Fruit fly (Drosophila melanogaster) whole organism, embryonic: ENCODE data around the gene Hr96.

Experiments
- ATbp ChIP-seq: fragments of 200-800 bp; sonication (Bioruptor generic); optimal IDR thresholded peaks from 2 replicates; lab custom pipeline; 2017; ENCODE audit warnings: missing biosample characterization, mild to moderate bottlenecking, missing genetic modification characterization, missing genetic modification reagents
- Atf3 ChIP-seq: fragments of 200-800 bp; sonication (Bioruptor generic); optimal IDR thresholded peaks from 3 replicates; lab custom pipeline; 2016; ENCODE audit warnings: missing biosample characterization, missing genetic modification characterization
- BEAF-32 ChIP-seq: fragments of 200-800 bp; sonication (Bioruptor generic); optimal IDR thresholded peaks from 3 replicates; lab custom pipeline; 2017; ENCODE audit warnings: missing biosample characterization, missing genetic modification characterization, mild to moderate bottlenecking, moderate library complexity, missing genetic modification reagents
- Bteb2 ChIP-seq: fragments of 200-800 bp; sonication (Bioruptor generic); optimal IDR thresholded peaks from 2 replicates; lab custom pipeline; 2016; ENCODE audit warnings: missing biosample characterization, missing genetic modification characterization
- CG11085 ChIP-seq: fragments of 200-800 bp; sonication (Bioruptor generic); IDR thresholded peaks from 2 replicates; pipeline ENCODE4 v1.3.6; 2022; ENCODE audit warnings: missing biosample characterization, missing genetic modification characterization
- CG12236 ChIP-seq: fragments of 200-800 bp; sonication (Bioruptor generic); optimal IDR thresholded peaks from 2 replicates; lab custom pipeline; 2016; ENCODE audit warnings: missing biosample characterization, missing genetic modification characterization
- CG13424 ChIP-seq: fragments of 200-800 bp; sonication (Bioruptor generic); optimal IDR thresholded peaks from 2 replicates; lab custom pipeline; 2019; ENCODE audit warnings: missing biosample characterization, mild to moderate bottlenecking, missing genetic modification characterization, moderate library complexity
- CG13894 ChIP-seq: fragments of 200-800 bp; sonication (Bioruptor generic); optimal IDR thresholded peaks from 3 replicates; lab custom pipeline; 2018; ENCODE audit warnings: missing biosample characterization, mild to moderate bottlenecking, missing genetic modification characterization, moderate library complexity
- CG16815 ChIP-seq: fragments of 200-800 bp; sonication (Bioruptor generic); optimal IDR thresholded peaks from 3 replicates; lab custom pipeline; 2017; ENCODE audit warnings: missing biosample characterization, mild to moderate bottlenecking, missing genetic modification characterization
- CG18599 ChIP-seq: fragments of 200-800 bp; sonication (Bioruptor generic); optimal IDR thresholded peaks from 3 replicates; lab custom pipeline; 2017; ENCODE audit warnings: missing biosample characterization, missing genetic modification characterization, mild to moderate bottlenecking, moderate library complexity, missing genetic modification reagents
- CG2875 ChIP-seq: fragments of 200-800 bp; sonication (Bioruptor generic); optimal IDR thresholded peaks from 2 replicates; lab custom pipeline; 2017; ENCODE audit warnings: missing biosample characterization, mild to moderate bottlenecking, missing genetic modification characterization, missing genetic modification reagents
- CG3065 ChIP-seq: fragments of 200-800 bp; sonication (Bioruptor generic); optimal IDR thresholded peaks from 2 replicates; lab custom pipeline; 2016; ENCODE audit warnings: missing biosample characterization, missing genetic modification characterization
- CG33213 ChIP-seq: fragments of 200-800 bp; sonication (Bioruptor generic); optimal IDR thresholded peaks from 3 replicates; lab custom pipeline; 2016; ENCODE audit warnings: missing biosample characterization, missing genetic modification characterization
- CG4282 ChIP-seq: fragments of 200-800 bp; sonication (Bioruptor generic); optimal IDR thresholded peaks from 2 replicates; lab custom pipeline; 2016; ENCODE audit warnings: missing biosample characterization, missing genetic modification characterization
- CG4404 ChIP-seq: fragments of 200-800 bp; sonication (Bioruptor generic); IDR thresholded peaks from 2 replicates; pipeline ENCODE4 v1.3.6; 2022; ENCODE audit warnings: missing biosample characterization, missing genetic modification characterization
- CG4730 ChIP-seq: fragments of 200-800 bp; sonication (Bioruptor generic); IDR thresholded peaks from 2 replicates; pipeline ENCODE4 v1.3.6; 2022; ENCODE audit warnings: missing biosample characterization, missing genetic modification characterization
- CG8765 ChIP-seq: fragments of 200-800 bp; sonication (Bioruptor generic); IDR thresholded peaks from 2 replicates; pipeline ENCODE4 v1.3.6; 2022; ENCODE audit warnings: missing biosample characterization, missing genetic modification characterization
- CG9727 ChIP-seq: fragments of 200-800 bp; sonication (Bioruptor generic); optimal IDR thresholded peaks from 3 replicates; lab custom pipeline; 2017; ENCODE audit warnings: missing biosample characterization, mild to moderate bottlenecking, missing genetic modification characterization
- CoRest ChIP-seq: fragments of 200-800 bp; sonication (Bioruptor generic); optimal IDR thresholded peaks from 3 replicates; lab custom pipeline; 2018; ENCODE audit warnings: missing biosample characterization, mild to moderate bottlenecking, missing genetic modification characterization, moderate library complexity
- Dad ChIP-seq: fragments of 200-800 bp; sonication (Bioruptor generic); optimal IDR thresholded peaks from 3 replicates; lab custom pipeline; 2016; ENCODE audit warnings: missing biosample characterization, missing genetic modification characterization
- Deaf1 ChIP-seq: fragments of 200-800 bp; optimal IDR thresholded peaks from 3 replicates; lab custom pipeline; 2019; ENCODE audit warnings: missing biosample characterization, mild to moderate bottlenecking, missing genetic modification characterization, moderate library complexity
- Dek ChIP-seq: fragments of 200-800 bp; sonication (Bioruptor generic); optimal IDR thresholded peaks from 3 replicates; lab custom pipeline; 2019; ENCODE audit warnings: missing biosample characterization, mild to moderate bottlenecking, missing genetic modification characterization, moderate library complexity
- E2f2 ChIP-seq: fragments of 200-800 bp; sonication (Bioruptor generic); IDR thresholded peaks from 2 replicates; pipeline ENCODE4 v1.3.6; 2022; ENCODE audit warnings: missing biosample characterization, missing genetic modification characterization
- Fer1 ChIP-seq: fragments of 200-800 bp; sonication (Bioruptor generic); optimal IDR thresholded peaks from 2 replicates; lab custom pipeline; 2017; ENCODE audit warnings: missing biosample characterization, mild to moderate bottlenecking, missing genetic modification characterization
- Fer2 ChIP-seq: fragments of 200-800 bp; sonication (Bioruptor generic); optimal IDR thresholded peaks from 2 replicates; lab custom pipeline; 2018; ENCODE audit warnings: missing biosample characterization, mild to moderate bottlenecking, missing genetic modification characterization, moderate library complexity
- Gsc ChIP-seq: fragments of 200-800 bp; sonication (Bioruptor generic); IDR thresholded peaks from 2 replicates; pipeline ENCODE4 v1.3.6; 2022; ENCODE audit warnings: missing biosample characterization, missing genetic modification characterization
- HmgD ChIP-seq: fragments of 200-800 bp; sonication (Bioruptor generic); optimal IDR thresholded peaks from 3 replicates; lab custom pipeline; 2016; ENCODE audit warnings: missing biosample characterization, missing genetic modification characterization
- Jarid2 ChIP-seq: fragments of 200-800 bp; sonication (Bioruptor generic); optimal IDR thresholded peaks from 3 replicates; lab custom pipeline; 2017; ENCODE audit warnings: mild to moderate bottlenecking, missing biosample characterization, missing genetic modification reagents, missing genetic modification characterization
- NFAT ChIP-seq: fragments of 200-800 bp; sonication (Bioruptor generic); IDR thresholded peaks from 2 replicates; pipeline ENCODE4 v1.3.6; 2022; ENCODE audit warnings: missing biosample characterization, missing genetic modification characterization
- Nf-YC ChIP-seq: fragments of 200-800 bp; optimal IDR thresholded peaks from 3 replicates; lab custom pipeline; 2019; ENCODE audit warnings: missing biosample characterization, mild to moderate bottlenecking, missing genetic modification characterization, moderate library complexity
- Ptx1 ChIP-seq: fragments of 200-800 bp; sonication (Bioruptor generic); IDR thresholded peaks from 2 replicates; pipeline ENCODE4 v1.3.6; 2022; ENCODE audit warnings: missing biosample characterization, missing genetic modification characterization
- Rfx ChIP-seq: fragments of 200-800 bp; sonication (Bioruptor generic); IDR thresholded peaks from 2 replicates; pipeline ENCODE4 v1.3.6; 2022; ENCODE audit warnings: missing biosample characterization, missing genetic modification characterization
- Scr ChIP-seq: fragments of 200-800 bp; sonication (Bioruptor generic); IDR thresholded peaks from 2 replicates; pipeline ENCODE4 v1.3.6; 2022; ENCODE audit warnings: missing biosample characterization, missing genetic modification characterization; ENCODE audit not compliant: partially characterized antibody
- Sox102F ChIP-seq: fragments of 200-800 bp; sonication (Bioruptor generic); optimal IDR thresholded peaks from 2 replicates; lab custom pipeline; 2018; ENCODE audit warnings: missing biosample characterization, mild to moderate bottlenecking, missing genetic modification characterization, moderate library complexity
- caup ChIP-seq: fragments of 200-800 bp; sonication (Bioruptor generic); optimal IDR thresholded peaks from 3 replicates; lab custom pipeline; 2017; ENCODE audit warnings: missing biosample characterization, mild to moderate bottlenecking, missing genetic modification characterization, moderate library complexity; ENCODE audit not compliant: severe bottlenecking
- cg ChIP-seq: fragments of 200-800 bp; sonication (Bioruptor generic); optimal IDR thresholded peaks from 3 replicates; lab custom pipeline; 2019; ENCODE audit warnings: missing biosample characterization, mild to moderate bottlenecking, missing genetic modification characterization, moderate library complexity
- dysf ChIP-seq: fragments of 200-800 bp; sonication (Bioruptor generic); IDR thresholded peaks from 3 replicates; pipeline ENCODE4 v1.3.6; 2022; ENCODE audit warnings: missing biosample characterization, missing genetic modification characterization
- esg ChIP-seq: fragments of 200-800 bp; sonication (Bioruptor generic); conservative IDR thresholded peaks from 2 replicates; pipeline ENCODE4 v1.3.6; 2022; ENCODE audit warnings: missing biosample characterization, missing genetic modification characterization
- eve ChIP-seq, 2 experiments: fragments of >200 bp; optimal IDR thresholded peaks; 2 replicates each; lab custom pipeline; 2017; ENCODE audit warnings: missing biosample characterization in 2 of 2, missing genetic modification characterization in 2 of 2
- gem ChIP-seq: fragments of 200-800 bp; sonication (Bioruptor generic); optimal IDR thresholded peaks from 2 replicates; lab custom pipeline; 2019; ENCODE audit warnings: missing biosample characterization, mild to moderate bottlenecking, missing genetic modification characterization, moderate library complexity
- kay ChIP-seq: fragments of 200-800 bp; sonication (Bioruptor generic); optimal IDR thresholded peaks from 2 replicates; lab custom pipeline; 2016; ENCODE audit warnings: missing biosample characterization, missing genetic modification characterization
- kni ChIP-seq: fragments of 200-800 bp; sonication (Bioruptor generic); optimal IDR thresholded peaks from 3 replicates; lab custom pipeline; 2017; ENCODE audit warnings: mild to moderate bottlenecking, missing biosample characterization, missing genetic modification reagents, missing genetic modification characterization
- lab ChIP-seq: fragments of 200-800 bp; sonication (Bioruptor generic); optimal IDR thresholded peaks from 3 replicates; lab custom pipeline; 2017; ENCODE audit warnings: missing biosample characterization, missing genetic modification characterization, mild to moderate bottlenecking, moderate library complexity, missing genetic modification reagents
- pros ChIP-seq: fragments of 200-800 bp; sonication (Bioruptor generic); optimal IDR thresholded peaks from 3 replicates; lab custom pipeline; 2019; ENCODE audit warnings: missing biosample characterization, mild to moderate bottlenecking, missing genetic modification characterization, moderate library complexity
- repo ChIP-seq: fragments of 200-800 bp; sonication (Bioruptor generic); optimal IDR thresholded peaks from 2 replicates; lab custom pipeline; 2016; ENCODE audit warnings: missing biosample characterization, missing genetic modification characterization
- seq ChIP-seq: fragments of 200-800 bp; sonication (Bioruptor generic); IDR thresholded peaks from 2 replicates; pipeline ENCODE4 v1.3.6; 2022; ENCODE audit warnings: missing biosample characterization, missing genetic modification characterization
- sqz ChIP-seq: fragments of 200-800 bp; sonication (Bioruptor generic); optimal IDR thresholded peaks from 3 replicates; lab custom pipeline; 2018; ENCODE audit warnings: missing biosample characterization, mild to moderate bottlenecking, missing genetic modification characterization
- ssp ChIP-seq: fragments of 200-800 bp; sonication (Bioruptor generic); IDR thresholded peaks from 2 replicates; pipeline ENCODE4 v1.3.6; 2022; ENCODE audit warnings: missing biosample characterization, missing genetic modification characterization

The Hr96 gene

DNA sequence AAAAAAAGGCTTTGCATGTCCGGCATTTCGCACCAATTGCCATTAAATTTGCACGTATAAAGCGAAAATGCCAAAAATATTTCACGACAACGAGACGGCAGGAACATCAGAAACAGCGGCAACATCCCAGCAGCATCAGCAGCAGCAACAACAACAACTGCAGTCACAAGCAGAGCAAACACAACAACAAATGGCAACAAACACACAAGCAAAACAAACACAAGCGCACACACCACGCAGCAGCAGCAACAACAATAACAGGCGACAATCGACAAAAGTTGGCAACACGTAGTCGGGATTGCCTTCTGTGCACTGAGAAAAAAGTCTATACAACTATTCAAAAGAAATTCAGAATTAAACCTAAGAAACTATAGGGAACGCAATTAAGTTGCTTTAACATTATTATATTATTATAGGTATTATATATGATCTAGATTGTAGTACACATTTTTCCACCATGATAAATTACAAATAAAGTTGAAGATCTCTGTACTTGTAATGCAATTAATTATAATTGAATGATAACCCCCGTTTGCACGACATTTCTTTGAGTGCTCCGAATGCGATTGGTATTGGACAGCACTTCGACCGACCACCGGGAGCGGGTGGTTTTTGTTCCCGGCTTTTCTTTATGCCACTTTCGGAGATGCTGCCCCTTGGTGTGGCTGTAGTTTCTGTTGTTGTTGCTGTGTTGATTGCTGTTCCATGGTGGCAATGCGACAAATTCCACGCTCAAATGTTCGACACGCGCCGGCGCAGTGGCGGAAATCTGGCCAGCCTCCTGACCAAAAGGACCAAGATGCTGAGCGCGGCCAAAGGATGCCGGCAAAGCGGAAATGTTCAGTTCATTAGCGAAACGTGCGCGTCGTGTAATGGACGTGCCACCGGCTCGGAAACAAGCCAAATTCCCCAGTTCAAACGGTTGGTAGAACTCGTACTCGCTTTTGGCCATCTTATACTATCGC, 41.2 kb upstream of the Hr96 start, which contains the start of gene tnc (continued):
- TF ChIP-seq Gsc (GFP tag; lab: Robert Waterston, UW) (no peak), Nf-YC (tag; lab: Kevin White, UChicago) (peak; percentile 42), CG18599 (GFP tag; lab: Kevin White, UChicago) (peak; percentile 85), Dad (GFP tag; lab: Kevin White, UChicago) (no peak), CG3065 (no peak), CG4282 (GFP tag; lab: Kevin White, UChicago) (no peak), Fer1 (GFP tag; lab: Kevin White, UChicago) (no peak), CG11085 (GFP tag; lab: Robert Waterston, UW) (no peak), NFAT (GFP tag; lab: Robert Waterston, UW) (no peak), CG9727 (peak; percentile 65), CG13894 (tag; lab: Kevin White, UChicago) (no peak), caup (GFP tag; lab: Kevin White, UChicago) (peak; percentile 44), Ptx1 (peak; percentile 56), dysf (GFP tag; lab: Robert Waterston, UW) (peak; percentile 55; the same call in 2 of the 3 replicates), CG4404 (GFP tag; lab: Robert Waterston, UW) (peak; percentile 19; the same call in 1 of the 2 replicates), CG16815 (GFP tag; lab: Kevin White, UChicago) (peak; percentile 38), CG12236 (GFP tag; lab: Kevin White, UChicago) (no peak), Jarid2 (peak; percentile 17), esg (GFP tag; lab: Robert Waterston, UW) (peak; percentile 56), ATbp (GFP tag; lab: Kevin White, UChicago) (peak; percentile 50), CG33213 (no peak), seq (GFP tag; lab: Robert Waterston, UW) (peak; percentile 35; the same call in 1 of the 2 replicates), Rfx (GFP tag; lab: Robert Waterston, UW) (peak; percentile 30; the same call in 1 of the 2 replicates), sqz (GFP tag; lab: Kevin White, UChicago) (no peak), Dek (tag; lab: Kevin White, UChicago) (peak; percentile 51), Sox102F (GFP tag; lab: Kevin White, UChicago) (peak; percentile 61), Bteb2 (GFP tag; lab: Kevin White, UChicago) (no peak), lab (GFP tag; lab: Kevin White, UChicago) (peak; percentile 75), kay (GFP tag; lab: Kevin White, UChicago) (no peak), CG13424 (tag; lab: Kevin White, UChicago) (peak; percentile 66), CG2875 (GFP tag; lab: Kevin White, UChicago) (peak; percentile 18), Deaf1 (tag; lab: Kevin White, UChicago) (peak; percentile 42), Fer2 (tag; lab: Kevin White, UChicago) (peak; percentile 15), Scr (no peak), pros (GFP tag; lab: Kevin White, UChicago) (no peak), cg (GFP tag; lab: Kevin White, UChicago) (no peak), eve (GFP tag; optimal IDR thresholded peaks at IDR 0.05; lab: Kevin White, UChicago) (peak in 1 of 2 experiments; percentile 73), Atf3 (GFP tag; lab: Kevin White, UChicago) (no peak), CG4730 (GFP tag; lab: Robert Waterston, UW) (0 out of 2 replicates have a peak, but pooled peaks have one; percentile 10), HmgD (no peak), kni (GFP tag; lab: Kevin White, UChicago) (no peak), ssp (GFP tag; lab: Robert Waterston, UW) (peak; percentile 40; the same call in 1 of the 2 replicates), CoRest (tag; lab: Kevin White, UChicago) (peak; percentile 73), E2f2 (GFP tag; lab: Robert Waterston, UW) (no peak), BEAF-32 (GFP tag; lab: Kevin White, UChicago) (no peak), repo (no peak), gem (tag; lab: Kevin White, UChicago) (peak; percentile 81), CG8765 (GFP tag; lab: Robert Waterston, UW) (no peak)
